Worm (Caenorhabditis elegans) whole organism, L3 larva: ENCODE results near the gene lmbr-1.

ENCODE experiments used
- R02D3.7 ChIP-seq: fragments of 150-350 bp; optimal IDR thresholded peaks from 2 replicates; lab custom pipeline; 2014; ENCODE audit warnings: missing biosample characterization, missing genetic modification characterization
- ZK546.5 ChIP-seq: sonication (generic microtip); optimal IDR thresholded peaks from 2 replicates; lab custom pipeline; 2017; ENCODE audit warnings: missing biosample characterization, missing genetic modification characterization
- aly-2 ChIP-seq: fragments of 150-350 bp; optimal IDR thresholded peaks from 2 replicates; lab custom pipeline; 2014; ENCODE audit warnings: missing biosample characterization, missing genetic modification characterization
- ama-1 ChIP-seq: fragments of 150-350 bp; optimal IDR thresholded peaks from 2 replicates; lab custom pipeline; 2018
- ceh-16 ChIP-seq: sonication (generic microtip); optimal IDR thresholded peaks from 2 replicates; lab custom pipeline; 2017; ENCODE audit warnings: missing biosample characterization, missing genetic modification characterization
- ceh-28 ChIP-seq: fragments of 150-350 bp; optimal IDR thresholded peaks from 2 replicates; lab custom pipeline; 2014; ENCODE audit warnings: missing biosample characterization, missing genetic modification reagents, missing genetic modification characterization
- ceh-82 ChIP-seq: fragments of 150-350 bp; optimal IDR thresholded peaks from 2 replicates; lab custom pipeline; 2014; ENCODE audit warnings: missing biosample characterization, missing genetic modification characterization
- ceh-9 ChIP-seq: sonication (generic microtip); optimal IDR thresholded peaks from 2 replicates; lab custom pipeline; 2018; ENCODE audit warnings: missing biosample characterization, missing genetic modification characterization
- daf-12 ChIP-seq: fragments of 150-350 bp; optimal IDR thresholded peaks from 2 replicates; lab custom pipeline; 2014; ENCODE audit warnings: missing biosample characterization, missing genetic modification reagents, missing genetic modification characterization
- egl-27 ChIP-seq: sonication (generic microtip); optimal IDR thresholded peaks from 4 replicates; lab custom pipeline; 2017; ENCODE audit warnings: missing biosample characterization, missing genetic modification reagents, missing genetic modification characterization
- egl-5 ChIP-seq: fragments of 150-350 bp; optimal IDR thresholded peaks from 2 replicates; lab custom pipeline; 2017; ENCODE audit warnings: missing biosample characterization, missing genetic modification reagents, missing genetic modification characterization, inconsistent platforms
- elt-1 ChIP-seq: fragments of 150-350 bp; optimal IDR thresholded peaks from 2 replicates; lab custom pipeline; 2014; ENCODE audit warnings: missing biosample characterization, missing genetic modification characterization
- elt-2 ChIP-seq: sonication (generic microtip); optimal IDR thresholded peaks from 2 replicates; lab custom pipeline; 2016; ENCODE audit warnings: missing genetic modification reagents, mild to moderate bottlenecking, missing genetic modification characterization, missing compliant biosample characterization
- elt-3 ChIP-seq, 3 experiments: fragments of 150-350 bp in 1 of 3; sonication (generic microtip) in 2 of 3; optimal IDR thresholded peaks; 2 replicates in 2 of 3; 4 replicates in 1 of 3; lab custom pipeline; 2014 to 2017; ENCODE audit warnings: missing biosample characterization in 3 of 3, missing genetic modification characterization in 3 of 3
- eor-1 ChIP-seq, 2 experiments: fragments of 150-350 bp; optimal IDR thresholded peaks; 2 replicates each; lab custom pipeline; 2014 to 2018; ENCODE audit warnings: missing biosample characterization in 2 of 2, missing genetic modification characterization in 2 of 2
- fkh-10 ChIP-seq: sonication (generic microtip); optimal IDR thresholded peaks from 2 replicates; lab custom pipeline; 2017; ENCODE audit warnings: missing biosample characterization, missing genetic modification reagents, missing genetic modification characterization
- fkh-2 ChIP-seq: fragments of 150-350 bp; optimal IDR thresholded peaks from 2 replicates; lab custom pipeline; 2014; ENCODE audit warnings: missing biosample characterization, missing genetic modification reagents, missing genetic modification characterization
- fos-1 ChIP-seq: fragments of 150-350 bp; optimal IDR thresholded peaks from 2 replicates; lab custom pipeline; 2014; ENCODE audit warnings: missing biosample characterization, missing genetic modification characterization
- hmg-11 ChIP-seq: sonication (generic microtip); optimal IDR thresholded peaks from 2 replicates; lab custom pipeline; 2016; ENCODE audit warnings: missing genetic modification characterization, missing compliant biosample characterization
- jun-1 ChIP-seq: fragments of 150-350 bp; optimal IDR thresholded peaks from 2 replicates; lab custom pipeline; 2014; ENCODE audit warnings: missing biosample characterization, missing genetic modification reagents, missing genetic modification characterization
- lin-15B ChIP-seq: fragments of 150-350 bp; optimal IDR thresholded peaks from 2 replicates; lab custom pipeline; 2014; ENCODE audit warnings: missing biosample characterization, missing genetic modification characterization
- lin-39 ChIP-seq: fragments of 150-350 bp; optimal IDR thresholded peaks from 2 replicates; lab custom pipeline; 2018; ENCODE audit warnings: missing biosample characterization, missing genetic modification reagents, missing genetic modification characterization
- mdl-1 ChIP-seq: fragments of 150-350 bp; optimal IDR thresholded peaks from 2 replicates; lab custom pipeline; 2014; ENCODE audit warnings: missing biosample characterization, missing genetic modification characterization
- mml-1 ChIP-seq: fragments of 150-350 bp; sonication (generic microtip); optimal IDR thresholded peaks from 3 replicates; lab custom pipeline; 2014; ENCODE audit warnings: missing biosample characterization, missing genetic modification characterization
- nfya-1 ChIP-seq: sonication (generic microtip); optimal IDR thresholded peaks from 2 replicates; lab custom pipeline; 2017; ENCODE audit warnings: missing genetic modification characterization, mild to moderate bottlenecking, missing compliant biosample characterization, antibody characterized with exemption, moderate library complexity; ENCODE audit not compliant: insufficient read depth
- nhr-11 ChIP-seq: fragments of 150-350 bp; optimal IDR thresholded peaks from 2 replicates; lab custom pipeline; 2014; ENCODE audit warnings: missing biosample characterization, missing genetic modification characterization
- nhr-12 ChIP-seq: fragments of 150-350 bp; optimal IDR thresholded peaks from 2 replicates; lab custom pipeline; 2014; ENCODE audit warnings: missing biosample characterization, missing genetic modification characterization
- nhr-23 ChIP-seq: fragments of 150-350 bp; optimal IDR thresholded peaks from 2 replicates; lab custom pipeline; 2014; ENCODE audit warnings: missing biosample characterization, missing genetic modification reagents, missing genetic modification characterization
- nhr-237 ChIP-seq: fragments of 150-350 bp; optimal IDR thresholded peaks from 2 replicates; lab custom pipeline; 2014; ENCODE audit warnings: missing biosample characterization, missing genetic modification characterization
- nhr-25 ChIP-seq: sonication (generic microtip); optimal IDR thresholded peaks from 2 replicates; lab custom pipeline; 2017; ENCODE audit warnings: missing biosample characterization, missing genetic modification characterization
- nhr-28 ChIP-seq: fragments of 150-350 bp; optimal IDR thresholded peaks from 2 replicates; lab custom pipeline; 2014; ENCODE audit warnings: missing biosample characterization, missing genetic modification characterization
- nhr-43 ChIP-seq: sonication (generic microtip); optimal IDR thresholded peaks from 2 replicates; lab custom pipeline; 2016; ENCODE audit warnings: mild to moderate bottlenecking, missing genetic modification characterization, missing compliant biosample characterization; ENCODE audit not compliant: poor library complexity, severe bottlenecking
- nhr-77 ChIP-seq: fragments of 150-350 bp; optimal IDR thresholded peaks from 2 replicates; lab custom pipeline; 2014; ENCODE audit warnings: missing biosample characterization, missing genetic modification characterization
- pha-4 ChIP-seq: fragments of 150-350 bp; optimal IDR thresholded peaks from 2 replicates; lab custom pipeline; 2014; ENCODE audit warnings: missing biosample characterization, missing genetic modification reagents, missing genetic modification characterization
- pqm-1 ChIP-seq: fragments of 150-350 bp; optimal IDR thresholded peaks from 2 replicates; lab custom pipeline; 2017; ENCODE audit warnings: missing biosample characterization, missing genetic modification characterization, inconsistent platforms
- sea-2 ChIP-seq: fragments of 150-350 bp; sonication (generic microtip); optimal IDR thresholded peaks from 4 replicates; lab custom pipeline; 2014; ENCODE audit warnings: missing biosample characterization, missing genetic modification reagents, missing genetic modification characterization
- skn-1 ChIP-seq: fragments of 150-350 bp; optimal IDR thresholded peaks from 2 replicates; lab custom pipeline; 2014; ENCODE audit warnings: missing biosample characterization, missing genetic modification characterization
- snpc-4 ChIP-seq: fragments of 150-350 bp; optimal IDR thresholded peaks from 2 replicates; lab custom pipeline; 2014; ENCODE audit warnings: missing biosample characterization, missing genetic modification characterization
- unc-62 ChIP-seq: fragments of 150-350 bp; sonication (generic microtip); optimal IDR thresholded peaks from 4 replicates; lab custom pipeline; 2014; ENCODE audit warnings: missing biosample characterization, missing genetic modification reagents, missing genetic modification characterization
- zag-1 ChIP-seq: fragments of 150-350 bp; optimal IDR thresholded peaks from 2 replicates; lab custom pipeline; 2014; ENCODE audit warnings: missing biosample characterization, missing genetic modification characterization
- ztf-4 ChIP-seq: fragments of 150-350 bp; optimal IDR thresholded peaks from 2 replicates; lab custom pipeline; 2014; ENCODE audit warnings: missing biosample characterization, missing genetic modification characterization

The lmbr-1 gene

DNA sequence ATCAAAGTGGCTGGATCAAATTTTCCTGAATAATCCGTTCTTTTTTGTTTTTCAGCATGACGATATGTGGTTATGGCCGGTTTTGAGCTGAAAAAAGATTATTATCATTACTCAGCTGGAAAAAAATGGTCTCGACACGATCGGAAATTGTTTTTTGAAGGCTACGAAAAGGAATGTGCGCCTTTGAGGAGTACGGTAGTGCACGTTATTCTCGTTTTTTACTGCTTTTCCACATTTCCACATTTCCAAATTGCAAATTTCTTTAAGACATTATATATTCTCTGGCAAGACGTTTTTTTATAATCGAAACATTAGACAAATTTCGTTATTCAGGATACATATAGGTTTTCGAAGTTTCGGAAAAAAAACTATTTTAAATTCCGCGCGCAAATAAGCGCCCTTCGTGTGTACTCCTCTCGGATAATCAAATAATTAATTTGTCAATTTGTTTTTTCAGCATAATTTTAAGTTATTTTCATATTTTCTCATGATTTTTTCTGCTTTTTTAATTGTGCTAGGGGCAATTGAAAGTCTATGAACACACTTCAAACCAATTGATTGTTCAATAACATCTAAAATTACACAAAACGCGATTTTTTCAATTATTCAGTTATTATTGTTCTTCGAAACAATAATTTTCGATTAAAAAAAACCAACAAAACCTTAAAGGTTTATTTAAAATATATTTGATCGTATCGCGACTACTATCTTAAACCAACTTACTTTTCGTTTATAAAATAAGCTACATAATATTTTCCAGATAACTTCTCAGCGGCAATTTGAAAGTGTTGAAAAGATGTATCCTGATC, 8.6 kb upstream of the lmbr-1 start, which contains the start of gene R05D3.3:
R05D3.3 (plus strand) TSS at position 759 of the 809 bp plus-strand sequence.
- no peak for TF ChIP-seq ama-1
- no peak for TF ChIP-seq aly-2 (tag; lab: Kevin White, UChicago)
- TF ChIP-seq pqm-1: no peak
- TF ChIP-seq nhr-237: no peak
- no peak for TF ChIP-seq elt-3 (tag; optimal IDR thresholded peaks at IDR 0.05; lab: Kevin White, UChicago)
- TF ChIP-seq ceh-82 (tag; lab: Kevin White, UChicago): no peak
- no peak for TF ChIP-seq ceh-16 (tag; lab: Kevin White, UChicago)
- no peak for TF ChIP-seq ceh-9

DNA sequence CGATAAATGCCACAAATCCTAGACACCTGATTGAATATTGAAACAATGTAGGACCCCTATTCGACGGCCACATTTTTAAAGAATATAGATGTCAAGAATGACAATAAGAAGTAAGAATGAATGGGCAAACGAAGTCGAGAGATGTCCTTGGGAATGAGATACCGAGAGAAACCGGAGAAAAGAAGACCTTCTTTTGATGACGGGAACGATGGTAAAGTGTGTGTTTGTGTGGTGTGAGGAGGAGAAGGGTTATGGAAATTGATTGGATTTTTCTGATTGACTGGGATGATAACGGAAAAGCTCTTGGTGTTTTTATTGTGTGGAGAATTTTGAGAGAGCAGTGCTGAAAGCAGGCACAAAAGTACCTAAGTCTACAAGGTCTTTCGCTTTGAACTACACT, 3.4 kb upstream of the lmbr-1 start, which contains the start of gene R05D3.9:
R05D3.9 (minus strand) TSS at position 101 of the 400 bp plus-strand sequence.
- TF ChIP-seq nhr-25 (tag; lab: Kevin White, UChicago) (peak; percentile 15), nhr-28 (no peak)

DNA sequence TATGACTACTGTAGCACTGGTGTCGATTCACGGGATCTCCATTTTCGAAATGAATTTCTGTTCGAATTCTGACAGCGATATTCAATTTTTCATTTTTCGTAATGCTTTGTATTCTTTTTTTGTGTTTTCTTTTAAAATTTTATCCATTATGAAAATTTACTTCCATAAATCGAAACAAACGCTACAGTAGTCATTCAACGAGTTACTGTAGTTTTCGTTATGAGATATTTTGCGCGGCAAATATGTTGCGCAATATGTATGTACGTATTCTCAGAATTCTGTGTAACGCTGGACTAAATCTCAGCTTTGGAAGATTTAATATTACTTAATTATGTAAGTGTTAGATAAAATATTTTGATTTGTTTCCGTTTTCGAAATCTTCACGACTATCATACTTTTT, 2.9 kb upstream of the lmbr-1 start:
- TF ChIP-seq sea-2 (no peak), mdl-1 (tag; lab: Kevin White, UChicago) (no peak), fos-1 (tag; lab: Kevin White, UChicago) (no peak), nhr-23 (no peak), skn-1 (no peak), ceh-16 (tag; lab: Kevin White, UChicago) (no peak), zag-1 (tag; lab: Kevin White, UChicago) (no peak), ceh-28 (tag; lab: Kevin White, UChicago) (no peak), egl-5 (tag; lab: Kevin White, UChicago) (no peak), egl-27 (tag; lab: Kevin White, UChicago) (no peak), R02D3.7 (no peak), ama-1 (no peak), pha-4 (tag; lab: Kevin White, UChicago) (no peak), ZK546.5 (no peak), lin-39 (tag; lab: Kevin White, UChicago) (no peak), fkh-2 (tag; lab: Kevin White, UChicago) (no peak)

DNA sequence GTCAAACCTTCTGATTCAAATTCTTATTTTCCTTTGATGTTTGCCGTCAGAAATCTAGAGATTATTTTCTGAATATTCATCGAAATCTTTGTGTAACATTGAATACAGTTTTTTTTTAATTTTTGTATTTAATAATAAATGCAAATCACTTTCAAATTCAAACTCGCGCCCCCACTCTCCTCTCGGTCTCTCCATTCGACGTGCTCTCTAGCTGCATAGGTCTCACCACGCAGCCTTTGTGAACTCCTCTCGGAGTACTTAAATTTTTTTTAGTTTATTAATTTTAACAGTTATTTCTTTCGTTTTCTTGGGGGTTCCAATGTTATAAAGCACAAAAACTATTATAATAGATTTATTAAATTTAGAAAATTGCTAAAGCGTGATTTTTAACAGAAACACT, 1.9 kb upstream of the lmbr-1 start:
- no peak for TF ChIP-seq elt-1 (tag; lab: Kevin White, UChicago)
- TF ChIP-seq fkh-10 (GFP tag; lab: Kevin White, UChicago): no peak
- no peak for TF ChIP-seq pqm-1
- TF ChIP-seq egl-27 (tag; lab: Kevin White, UChicago): no peak
- TF ChIP-seq unc-62 (GFP tag; lab: Kevin White, UChicago): no peak
- no peak for TF ChIP-seq nfya-1 (tag; lab: Kevin White, UChicago)
- TF ChIP-seq daf-12 (tag; lab: Kevin White, UChicago): no peak

DNA sequence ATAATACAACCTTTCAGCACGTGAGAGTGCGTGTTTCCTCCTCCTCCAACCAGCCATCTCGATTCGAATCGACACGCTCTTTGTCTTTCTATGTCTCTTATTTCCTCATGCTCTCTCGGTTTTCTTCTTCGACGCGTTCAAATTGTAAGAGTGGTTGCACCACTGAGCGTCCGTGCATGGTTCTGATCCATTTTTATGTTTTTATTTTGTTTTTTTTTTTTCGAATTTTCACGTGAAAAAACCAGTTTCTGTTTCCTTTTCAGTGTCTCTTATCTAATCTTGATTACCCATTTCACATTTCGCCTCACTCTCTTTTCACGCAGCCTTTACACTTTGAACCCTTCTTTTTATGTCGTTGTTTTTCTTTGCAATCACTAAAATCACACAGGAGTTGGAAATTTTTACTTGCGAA, 1.2 kb upstream of the lmbr-1 start:
- TF ChIP-seq fkh-2 (tag; lab: Kevin White, UChicago): no peak
- TF ChIP-seq lin-15B: no peak
- no peak for TF ChIP-seq ceh-9
- TF ChIP-seq zag-1 (tag; lab: Kevin White, UChicago): no peak
- no peak for TF ChIP-seq nhr-43 (tag; lab: Kevin White, UChicago)
- TF ChIP-seq ceh-16 (tag; lab: Kevin White, UChicago): no peak
- no peak for TF ChIP-seq nhr-237
- no peak for TF ChIP-seq eor-1 (tag; optimal IDR thresholded peaks at IDR 0.05; lab: Kevin White, UChicago)
- peak; percentile 6 for TF ChIP-seq jun-1 (tag; lab: Kevin White, UChicago)
- TF ChIP-seq mml-1 (tag; lab: Kevin White, UChicago): no peak
- TF ChIP-seq snpc-4 (tag; lab: Kevin White, UChicago): peak; percentile 19
- no peak for TF ChIP-seq ceh-28 (tag; lab: Kevin White, UChicago)
- peak; percentile 2 for TF ChIP-seq pha-4 (tag; lab: Kevin White, UChicago)
- no peak for TF ChIP-seq nhr-11 (tag; lab: Kevin White, UChicago)
- peak; percentile 85 for TF ChIP-seq elt-2 (tag; lab: Kevin White, UChicago)
- TF ChIP-seq elt-1 (tag; lab: Kevin White, UChicago): peak; percentile 70
- TF ChIP-seq pqm-1: peak; percentile 14
- TF ChIP-seq mdl-1 (tag; lab: Kevin White, UChicago): peak; percentile 55
- TF ChIP-seq aly-2 (tag; lab: Kevin White, UChicago): no peak
- no peak for TF ChIP-seq lin-39 (tag; lab: Kevin White, UChicago)
- no peak for TF ChIP-seq fos-1 (tag; lab: Kevin White, UChicago)
- TF ChIP-seq elt-3 (tag; optimal IDR thresholded peaks at IDR 0.05; lab: Kevin White, UChicago): no peak
- no peak for TF ChIP-seq ztf-4 (tag; lab: Kevin White, UChicago)
- TF ChIP-seq hmg-11 (tag; lab: Kevin White, UChicago): peak; percentile 17
- TF ChIP-seq nhr-77: no peak
- no peak for TF ChIP-seq egl-27 (tag; lab: Kevin White, UChicago)
- no peak for TF ChIP-seq daf-12 (tag; lab: Kevin White, UChicago)
- TF ChIP-seq egl-5 (tag; lab: Kevin White, UChicago): peak; percentile 59
- no peak for TF ChIP-seq ama-1
- no peak for TF ChIP-seq ceh-82 (tag; lab: Kevin White, UChicago)
- TF ChIP-seq sea-2: no peak
- TF ChIP-seq nhr-23: no peak
- no peak for TF ChIP-seq nhr-12 (tag; lab: Kevin White, UChicago)
- no peak for TF ChIP-seq R02D3.7
- no peak for TF ChIP-seq fkh-10 (GFP tag; lab: Kevin White, UChicago)
